Fruit fly (Drosophila melanogaster): ENCODE results near the gene Pbp45.

dm6 chr3R:15832525-15832924 is 6.8 kb downstream of the Pbp45 start, which contains the start of gene rec:
- no peak for TF ChIP-seq Sox14 (GFP tag; optimal IDR thresholded peaks at IDR 0.05)
- TF ChIP-seq CG6808 (GFP tag; optimal IDR thresholded peaks at IDR 0.05), result no peak
- TF ChIP-seq Ets96B (tag; optimal IDR thresholded peaks at IDR 0.05), result no peak
- TF ChIP-seq CG8119 (GFP tag; IDR thresholded peaks at IDR 0.05), result no peak
- TF ChIP-seq OdsH (GFP tag; optimal IDR thresholded peaks at IDR 0.05), result no peak
- no peak for TF ChIP-seq Hr4 (GFP tag; optimal IDR thresholded peaks at IDR 0.05)
- no peak for TF ChIP-seq CG16779 (tag; optimal IDR thresholded peaks at IDR 0.05)
- no peak for TF ChIP-seq salr (GFP tag; optimal IDR thresholded peaks at IDR 0.05)
- no peak for TF ChIP-seq Gug (GFP tag; IDR thresholded peaks at IDR 0.05)
- no peak for TF ChIP-seq CG31627 (GFP tag; optimal IDR thresholded peaks at IDR 0.05)
- no peak for TF ChIP-seq Eip75B (GFP tag; optimal IDR thresholded peaks at IDR 0.05)
- TF ChIP-seq esn (GFP tag; optimal IDR thresholded peaks at IDR 0.05), result no peak
